Worm (Caenorhabditis elegans): Measurements from ENCODE around the gene trx-1.

DNA sequence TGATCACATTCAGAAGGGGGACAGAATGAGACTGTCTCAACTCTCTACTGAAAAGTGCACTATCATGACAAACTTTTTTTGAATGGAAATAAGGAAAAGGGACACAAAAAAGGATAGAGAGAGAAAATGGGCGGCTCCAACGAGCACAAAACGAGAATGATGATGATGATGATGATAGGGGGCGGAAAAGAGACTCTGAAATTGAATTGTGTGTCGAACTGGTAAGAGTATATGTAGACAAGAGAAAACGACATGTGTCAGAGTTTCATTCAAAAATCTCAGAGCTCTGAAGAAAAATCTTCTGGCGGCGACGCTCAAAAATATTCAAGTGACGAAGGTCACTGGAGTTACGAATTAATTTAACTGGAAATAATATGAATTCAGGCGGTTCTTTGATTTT lies 41.9 kb upstream of the trx-1 start:
- no peak for TF ChIP-seq pha-4 (tag; optimal IDR thresholded peaks at IDR 0.05)
- TF ChIP-seq nfya-1 (tag; optimal IDR thresholded peaks at IDR 0.05; ENCODE audit: insufficient read depth), result no peak
- no peak for TF ChIP-seq ztf-4 (tag; optimal IDR thresholded peaks at IDR 0.05)
- no peak for TF ChIP-seq eor-1 (tag; optimal IDR thresholded peaks at IDR 0.05)
- no peak for TF ChIP-seq fos-1 (tag; optimal IDR thresholded peaks at IDR 0.05)
- no peak for TF ChIP-seq skn-1 (tag; optimal IDR thresholded peaks at IDR 0.05)
- no peak for TF ChIP-seq ceh-16 (tag; optimal IDR thresholded peaks at IDR 0.05)
- TF ChIP-seq ztf-11 (tag; optimal IDR thresholded peaks at IDR 0.05), result no peak
- TF ChIP-seq ama-1 (optimal IDR thresholded peaks at IDR 0.05), result no peak
- TF ChIP-seq pqm-1 (tag; optimal IDR thresholded peaks at IDR 0.05), result no peak

All from whole organism, L3 larva.